Fruit fly (Drosophila melanogaster) whole organism, embryonic: ENCODE measurements around the gene Pink1.

Experiments
- CG10366 ChIP-seq: fragments of 200-800 bp; sonication (Bioruptor generic); IDR thresholded peaks from 2 replicates; pipeline ENCODE4 v1.3.6; 2022; ENCODE audit warnings: missing biosample characterization, missing genetic modification characterization
- CG10543 ChIP-seq: fragments of 200-800 bp; sonication (Bioruptor generic); optimal IDR thresholded peaks from 3 replicates; lab custom pipeline; 2017; ENCODE audit warnings: missing biosample characterization, mild to moderate bottlenecking, missing genetic modification characterization, moderate library complexity
- CG10979 ChIP-seq: fragments of 200-800 bp; sonication (Bioruptor generic); optimal IDR thresholded peaks from 2 replicates; lab custom pipeline; 2018; ENCODE audit warnings: missing biosample characterization, mild to moderate bottlenecking, missing genetic modification characterization, moderate library complexity
- CG11085 ChIP-seq: fragments of 200-800 bp; sonication (Bioruptor generic); IDR thresholded peaks from 2 replicates; pipeline ENCODE4 v1.3.6; 2022; ENCODE audit warnings: missing biosample characterization, missing genetic modification characterization
- CG11093 ChIP-seq: fragments of 200-800 bp; sonication (Bioruptor generic); IDR thresholded peaks from 3 replicates; pipeline ENCODE4 v1.3.6; 2022; ENCODE audit warnings: missing biosample characterization, missing genetic modification characterization
- CG11398 ChIP-seq: fragments of 200-800 bp; sonication (Bioruptor generic); optimal IDR thresholded peaks from 2 replicates; lab custom pipeline; 2016; ENCODE audit warnings: missing biosample characterization, missing genetic modification characterization
- CG12659 ChIP-seq: fragments of 200-800 bp; sonication (Bioruptor generic); optimal IDR thresholded peaks from 3 replicates; lab custom pipeline; 2017; ENCODE audit warnings: mild to moderate bottlenecking, missing biosample characterization, missing genetic modification reagents, missing genetic modification characterization
- CG14667 ChIP-seq: fragments of 200-800 bp; sonication (Bioruptor generic); IDR thresholded peaks from 2 replicates; pipeline ENCODE4 v1.3.6; 2022; ENCODE audit warnings: missing biosample characterization, missing genetic modification characterization
- CG15073 ChIP-seq: fragments of 200-800 bp; sonication (Bioruptor generic); optimal IDR thresholded peaks from 2 replicates; lab custom pipeline; 2016; ENCODE audit warnings: missing biosample characterization, missing genetic modification characterization
- CG15514 ChIP-seq: fragments of 200-800 bp; sonication (Bioruptor generic); optimal IDR thresholded peaks from 3 replicates; lab custom pipeline; 2017; ENCODE audit warnings: missing biosample characterization, missing genetic modification characterization, mild to moderate bottlenecking, moderate library complexity, missing genetic modification reagents
- CG16863 ChIP-seq: fragments of 200-800 bp; sonication (Bioruptor generic); optimal IDR thresholded peaks from 3 replicates; lab custom pipeline; 2016; ENCODE audit warnings: missing biosample characterization, missing genetic modification characterization
- CG17361 ChIP-seq: fragments of 200-800 bp; sonication (Bioruptor generic); IDR thresholded peaks from 3 replicates; pipeline ENCODE4 v1.3.6; 2022; ENCODE audit warnings: missing biosample characterization, missing genetic modification characterization
- CG17568 ChIP-seq: fragments of 200-800 bp; sonication (Bioruptor generic); optimal IDR thresholded peaks from 2 replicates; lab custom pipeline; 2018; ENCODE audit warnings: missing biosample characterization, mild to moderate bottlenecking, missing genetic modification characterization, moderate library complexity
- CG17912 ChIP-seq: fragments of 200-800 bp; sonication (Bioruptor generic); optimal IDR thresholded peaks from 2 replicates; lab custom pipeline; 2018; ENCODE audit warnings: missing biosample characterization, mild to moderate bottlenecking, missing genetic modification characterization
- CG2129 ChIP-seq: fragments of 200-800 bp; sonication (Bioruptor generic); IDR thresholded peaks from 2 replicates; pipeline ENCODE4 v1.3.6; 2022; ENCODE audit warnings: missing biosample characterization, missing genetic modification characterization; ENCODE audit not compliant: partially characterized antibody
- CG3281 ChIP-seq: fragments of 200-800 bp; sonication (Bioruptor generic); optimal IDR thresholded peaks from 3 replicates; lab custom pipeline; 2017; ENCODE audit warnings: missing biosample characterization, mild to moderate bottlenecking, missing genetic modification characterization
- CG4328 ChIP-seq: fragments of 200-800 bp; sonication (Bioruptor generic); optimal IDR thresholded peaks from 3 replicates; lab custom pipeline; 2017; ENCODE audit warnings: missing biosample characterization, missing genetic modification reagents, missing genetic modification characterization
- CG5180 ChIP-seq: fragments of 200-800 bp; sonication (Bioruptor generic); optimal IDR thresholded peaks from 3 replicates; lab custom pipeline; 2017; ENCODE audit warnings: missing biosample characterization, missing genetic modification characterization, mild to moderate bottlenecking, moderate library complexity, missing genetic modification reagents
- CG7786 ChIP-seq: fragments of 200-800 bp; sonication (Bioruptor generic); optimal IDR thresholded peaks from 2 replicates; lab custom pipeline; 2016; ENCODE audit warnings: missing biosample characterization, missing genetic modification characterization
- CG8290 ChIP-seq, 3 experiments: fragments of 200-800 bp; sonication (Bioruptor generic); optimal IDR thresholded peaks; 2 replicates each; lab custom pipeline; 2016 to 2019; ENCODE audit warnings: missing biosample characterization in 3 of 3, missing genetic modification characterization in 3 of 3, mild to moderate bottlenecking in 2 of 3, moderate library complexity in 1 of 3
- D ChIP-seq, 2 experiments: fragments of 200-800 bp in 1 of 2; fragments of >200 bp in 1 of 2; sonication (Bioruptor generic) in 1 of 2; optimal IDR thresholded peaks; 2 replicates in 1 of 2; 3 replicates in 1 of 2; lab custom pipeline; 2017; ENCODE audit warnings: mild to moderate bottlenecking in 1 of 2, missing biosample characterization in 1 of 2, missing genetic modification characterization in 1 of 2, missing genetic modification reagents in 1 of 2
- Dip3 ChIP-seq: fragments of 200-800 bp; sonication (Bioruptor generic); optimal IDR thresholded peaks from 3 replicates; lab custom pipeline; 2016; ENCODE audit warnings: missing biosample characterization, missing genetic modification characterization
- HLH4C ChIP-seq: fragments of 200-800 bp; sonication (Bioruptor generic); IDR thresholded peaks from 3 replicates; pipeline ENCODE4 v1.3.6; 2022; ENCODE audit warnings: missing biosample characterization, missing genetic modification characterization; ENCODE audit not compliant: partially characterized antibody
- HLH54F ChIP-seq: fragments of 200-800 bp; sonication (Bioruptor generic); optimal IDR thresholded peaks from 3 replicates; lab custom pipeline; 2016; ENCODE audit warnings: missing biosample characterization, missing genetic modification characterization
- Hr51 ChIP-seq, 2 experiments: fragments of 200-800 bp; sonication (Bioruptor generic); optimal IDR thresholded peaks; 2 replicates in 1 of 2; 3 replicates in 1 of 2; lab custom pipeline; 2016 to 2018; ENCODE audit warnings: missing biosample characterization in 2 of 2, missing genetic modification characterization in 2 of 2, mild to moderate bottlenecking in 1 of 2, moderate library complexity in 1 of 2
- Meics ChIP-seq: fragments of 200-800 bp; sonication (Bioruptor generic); optimal IDR thresholded peaks from 2 replicates; lab custom pipeline; 2017; ENCODE audit warnings: missing biosample characterization, mild to moderate bottlenecking, missing genetic modification characterization
- Mes4 ChIP-seq: fragments of 200-800 bp; sonication (Bioruptor generic); optimal IDR thresholded peaks from 2 replicates; lab custom pipeline; 2016; ENCODE audit warnings: missing biosample characterization, missing genetic modification characterization
- NK7.1 ChIP-seq: fragments of 200-800 bp; sonication (Bioruptor generic); optimal IDR thresholded peaks from 3 replicates; lab custom pipeline; 2016; ENCODE audit warnings: missing biosample characterization, missing genetic modification characterization
- Sry-δ ChIP-seq: fragments of 200-800 bp; sonication (Bioruptor generic); optimal IDR thresholded peaks from 2 replicates; lab custom pipeline; 2016; ENCODE audit warnings: missing biosample characterization, missing genetic modification characterization
- Trl ChIP-seq, 3 experiments: fragments of >200 bp in 2 of 3; fragments of 200-800 bp in 1 of 3; sonication (Bioruptor generic) in 1 of 3; optimal IDR thresholded peaks; 2 replicates in 1 of 3; 3 replicates in 2 of 3; lab custom pipeline; 2016 to 2017; ENCODE audit warnings: missing biosample characterization in 1 of 3, missing genetic modification characterization in 1 of 3
- cwo ChIP-seq: fragments of 200-800 bp; sonication (Bioruptor generic); optimal IDR thresholded peaks from 3 replicates; lab custom pipeline; 2017; ENCODE audit warnings: missing biosample characterization, missing genetic modification characterization, mild to moderate bottlenecking, moderate library complexity, missing genetic modification reagents
- danr ChIP-seq: fragments of 200-800 bp; sonication (Bioruptor generic); IDR thresholded peaks from 2 replicates; pipeline ENCODE4 v1.3.6; 2022; ENCODE audit warnings: missing biosample characterization, missing genetic modification characterization
- fd96Cb ChIP-seq: fragments of 200-800 bp; sonication (Bioruptor generic); optimal IDR thresholded peaks from 2 replicates; lab custom pipeline; 2018; ENCODE audit warnings: missing biosample characterization, mild to moderate bottlenecking, missing genetic modification characterization, moderate library complexity
- gsb ChIP-seq: fragments of 200-800 bp; sonication (Bioruptor generic); IDR thresholded peaks from 2 replicates; pipeline ENCODE4 v1.3.6; 2022; ENCODE audit warnings: missing biosample characterization, missing genetic modification characterization
- h ChIP-seq: fragments of >200 bp; optimal IDR thresholded peaks from 2 replicates; lab custom pipeline; 2017
- hb ChIP-seq: fragments of 200-800 bp; sonication (Bioruptor generic); IDR thresholded peaks from 3 replicates; pipeline ENCODE4 v1.3.6; 2022; ENCODE audit warnings: missing biosample characterization, missing genetic modification characterization; ENCODE audit not compliant: partially characterized antibody
- lbe ChIP-seq: fragments of 200-800 bp; sonication (Bioruptor generic); optimal IDR thresholded peaks from 2 replicates; lab custom pipeline; 2016; ENCODE audit warnings: missing biosample characterization, mild to moderate bottlenecking, missing genetic modification characterization
- nau ChIP-seq: fragments of 200-800 bp; sonication (Bioruptor generic); optimal IDR thresholded peaks from 3 replicates; lab custom pipeline; 2017; ENCODE audit warnings: missing biosample characterization, mild to moderate bottlenecking, missing genetic modification characterization, missing genetic modification reagents
- psq ChIP-seq: fragments of 200-800 bp; sonication (Bioruptor generic); optimal IDR thresholded peaks from 2 replicates; lab custom pipeline; 2017; ENCODE audit warnings: missing biosample characterization, missing genetic modification characterization
- pum ChIP-seq: fragments of 200-800 bp; sonication (Bioruptor generic); optimal IDR thresholded peaks from 2 replicates; lab custom pipeline; 2016; ENCODE audit warnings: missing biosample characterization, missing genetic modification characterization
- sim ChIP-seq: fragments of 200-800 bp; sonication (Bioruptor generic); IDR thresholded peaks from 2 replicates; pipeline ENCODE4 v1.3.6; 2022; ENCODE audit warnings: missing biosample characterization, missing genetic modification characterization
- tap ChIP-seq: fragments of 200-800 bp; optimal IDR thresholded peaks from 3 replicates; lab custom pipeline; 2019; ENCODE audit warnings: missing biosample characterization, mild to moderate bottlenecking, missing genetic modification characterization, moderate library complexity
- tio ChIP-seq: fragments of 200-800 bp; sonication (Bioruptor generic); optimal IDR thresholded peaks from 2 replicates; lab custom pipeline; 2017; ENCODE audit warnings: missing biosample characterization, missing genetic modification characterization, inconsistent platforms
- tna ChIP-seq: fragments of 200-800 bp; sonication (Bioruptor generic); IDR thresholded peaks from 2 replicates; pipeline ENCODE4 v1.3.6; 2022; ENCODE audit warnings: missing biosample characterization, missing genetic modification characterization; ENCODE audit not compliant: partially characterized antibody
- trh ChIP-seq: fragments of 200-800 bp; sonication (Bioruptor generic); optimal IDR thresholded peaks from 2 replicates; lab custom pipeline; 2016; ENCODE audit warnings: missing biosample characterization, missing genetic modification characterization
- usp ChIP-seq: fragments of >200 bp; optimal IDR thresholded peaks from 2 replicates; lab custom pipeline; 2017; ENCODE audit warnings: missing biosample characterization, missing genetic modification characterization
- vfl ChIP-seq: fragments of 200-800 bp; sonication (Bioruptor generic); optimal IDR thresholded peaks from 2 replicates; lab custom pipeline; 2016; ENCODE audit warnings: missing biosample characterization, missing genetic modification characterization
- wek ChIP-seq: fragments of 200-800 bp; sonication (Bioruptor generic); optimal IDR thresholded peaks from 3 replicates; lab custom pipeline; 2018; ENCODE audit warnings: missing biosample characterization, mild to moderate bottlenecking, missing genetic modification characterization, moderate library complexity

Pink1 gene

DNA sequence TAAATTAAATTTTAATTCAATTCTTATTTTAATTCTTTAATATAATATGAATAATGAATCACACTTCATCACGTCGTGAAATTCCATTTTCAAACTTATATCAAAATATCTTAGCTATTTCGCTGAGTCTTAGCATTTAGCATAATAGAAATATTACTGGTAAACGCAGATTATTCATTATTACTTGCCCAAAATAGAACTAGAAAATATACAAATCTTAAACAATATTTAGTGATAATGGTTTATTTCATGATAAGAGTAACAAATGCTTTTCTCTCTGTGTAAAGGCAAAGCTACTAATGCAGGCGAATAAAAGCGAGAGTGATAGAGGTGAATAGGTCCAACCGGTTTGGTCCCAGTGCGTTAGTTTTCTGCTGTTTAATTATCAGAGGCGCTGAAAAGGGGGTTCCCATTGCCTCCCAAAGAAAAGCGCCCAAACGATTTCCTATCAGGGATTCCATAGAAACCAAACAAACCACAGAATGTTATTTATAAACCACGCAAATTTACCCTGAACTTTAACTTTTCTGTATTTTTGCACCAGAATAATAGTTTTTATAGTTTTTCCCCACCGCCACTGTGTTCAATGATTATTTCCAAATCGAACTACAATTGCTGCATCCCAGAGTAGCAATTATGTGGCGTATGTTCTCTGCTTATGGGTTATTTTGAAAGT lies 20.6 kb upstream of the Pink1 start (continued):
- TF ChIP-seq nau (GFP tag; lab: Kevin White, UChicago) (no peak), Hr51 (GFP tag; optimal IDR thresholded peaks at IDR 0.05; lab: Kevin White, UChicago) (peak in 1 of 2 experiments; percentile 44), psq (GFP tag; lab: Kevin White, UChicago) (no peak), HLH54F (GFP tag; lab: Kevin White, UChicago) (peak; percentile 12), CG3281 (GFP tag; lab: Kevin White, UChicago) (peak; percentile 19), HLH4C (GFP tag; lab: Robert Waterston, UW) (no peak), Meics (peak; percentile 55), danr (GFP tag; lab: Robert Waterston, UW) (0 out of 2 replicates have a peak, but pooled peaks have one; percentile 30), CG11398 (GFP tag; lab: Kevin White, UChicago) (peak; percentile 16), vfl (no peak), Dip3 (GFP tag; lab: Kevin White, UChicago) (peak; percentile 5), tap (no peak), CG16863 (GFP tag; lab: Kevin White, UChicago) (peak; percentile 49), gsb (GFP tag; lab: Robert Waterston, UW) (0 out of 2 replicates have a peak, but pooled peaks have one; percentile 31), CG10979 (tag; lab: Kevin White, UChicago) (no peak), CG12659 (GFP tag; lab: Kevin White, UChicago) (peak; percentile 52), Mes4 (GFP tag; lab: Kevin White, UChicago) (peak; percentile 15), tna (GFP tag; lab: Robert Waterston, UW) (no peak), h (lab: Kevin White, UChicago) (no peak), usp (GFP tag; lab: Kevin White, UChicago) (no peak), CG8290 (GFP tag; optimal IDR thresholded peaks at IDR 0.05; lab: Kevin White, UChicago) (no peak), CG8290 (tag; optimal IDR thresholded peaks at IDR 0.05; lab: Kevin White, UChicago) (peak in 1 of 2 experiments; percentile 46), hb (GFP tag; lab: Robert Waterston, UW) (no peak), cwo (GFP tag; lab: Kevin White, UChicago) (peak; percentile 4), CG17912 (GFP tag; lab: Kevin White, UChicago) (no peak), tio (GFP tag; lab: Kevin White, UChicago) (no peak), fd96Cb (tag; lab: Kevin White, UChicago) (no peak), CG11085 (peak; percentile 12; the same call in 1 of the 2 replicates), CG15073 (GFP tag; lab: Kevin White, UChicago) (no peak), Sry-δ (GFP tag; lab: Kevin White, UChicago) (no peak), NK7.1 (GFP tag; lab: Kevin White, UChicago) (peak; percentile 8), CG10543 (no peak), CG2129 (GFP tag; lab: Robert Waterston, UW) (no peak), D (optimal IDR thresholded peaks at IDR 0.05; lab: Kevin White, UChicago) (no peak), D (GFP tag; optimal IDR thresholded peaks at IDR 0.05; lab: Kevin White, UChicago) (no peak), CG14667 (GFP tag; lab: Robert Waterston, UW) (no peak), CG15514 (peak; percentile 23), trh (GFP tag; lab: Kevin White, UChicago) (no peak), CG17568 (no peak), CG10366 (GFP tag; lab: Robert Waterston, UW) (peak; percentile 24; the same call in 1 of the 2 replicates), CG7786 (GFP tag; lab: Kevin White, UChicago) (peak; percentile 49), pum (peak; percentile 1), CG4328 (no peak), CG5180 (GFP tag; lab: Kevin White, UChicago) (no peak), Trl (optimal IDR thresholded peaks at IDR 0.05; lab: Kevin White, UChicago) (no peak), Trl (GFP tag; optimal IDR thresholded peaks at IDR 0.05; lab: Kevin White, UChicago) (no peak), CG17361 (GFP tag; lab: Robert Waterston, UW) (peak; percentile 58; the same call in 1 of the 3 replicates), lbe (GFP tag; lab: Kevin White, UChicago) (no peak), sim (GFP tag; lab: Robert Waterston, UW) (no peak), CG11093 (GFP tag; lab: Robert Waterston, UW) (no peak), wek (GFP tag; lab: Kevin White, UChicago) (no peak)
